Worm (Caenorhabditis elegans): ENCODE results near the gene rsd-2.
"Not testable (repeated sequence)": the region's sequence is repeated elsewhere in the genome, so short reads cannot be mapped to it uniquely, and the experiment has no call there.

Gene rsd-2

DNA sequence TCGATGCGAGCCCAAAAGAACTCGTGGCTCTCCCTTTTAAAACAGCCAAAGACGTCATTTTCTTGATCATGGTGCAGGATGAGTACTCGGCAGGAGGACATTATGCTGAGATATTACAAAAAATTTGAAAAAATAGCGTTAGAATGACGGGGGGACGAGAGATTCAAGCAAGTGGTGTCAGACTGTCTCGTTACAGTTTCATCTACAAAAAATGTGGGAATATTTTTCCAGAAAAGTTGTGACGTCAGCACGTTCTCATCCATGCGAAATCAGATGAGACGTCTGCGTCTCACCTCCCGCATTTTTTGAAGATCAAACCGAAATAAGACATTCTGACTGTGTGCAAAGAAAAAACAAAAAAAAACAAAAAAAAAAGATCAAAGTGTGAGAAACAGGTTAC is at the start of gene rsd-2:
Gene rsd-2 (minus strand): TSS at position 101 of the 400 bp plus-strand sequence.
- no peak for TF ChIP-seq mdl-1 (tag; optimal IDR thresholded peaks at IDR 0.05)
- no peak for TF ChIP-seq efl-1 (optimal IDR thresholded peaks at IDR 0.05)
- peak in 1 of 2 experiments; percentile 66 for TF ChIP-seq efl-1 (GFP tag; optimal IDR thresholded peaks at IDR 0.05 in 1 of 2)

DNA sequence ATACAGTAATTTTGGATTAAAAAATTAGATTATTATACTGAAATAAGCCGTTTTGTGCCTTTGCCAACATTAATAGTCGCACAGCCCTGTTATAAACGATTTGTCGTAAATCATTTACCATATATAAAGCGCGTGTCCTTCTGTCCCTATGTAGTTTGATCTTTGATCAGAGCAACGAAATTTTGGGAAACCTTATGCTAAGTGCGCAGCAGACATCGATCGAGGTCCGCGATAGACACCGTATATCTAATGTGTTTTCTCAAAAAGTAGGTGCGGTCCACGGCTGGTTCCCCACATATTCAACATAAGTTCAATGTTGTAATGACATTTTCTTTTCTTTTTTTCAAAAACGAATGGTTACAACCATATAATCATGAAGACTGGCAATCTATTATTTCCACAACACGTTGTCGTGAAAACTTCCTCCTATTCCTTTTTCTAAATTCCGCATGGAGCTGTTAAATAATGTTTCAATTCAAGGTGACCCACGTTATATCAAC is 48.5 kb upstream of the rsd-2 start, which contains the start of gene sru-9:
Gene sru-9 (plus strand): TSS at position 450 of the 500 bp plus-strand sequence.
- not testable (repeated sequence) for TF ChIP-seq vab-15 (tag; optimal IDR thresholded peaks at IDR 0.05); aly-2 (tag; optimal IDR thresholded peaks at IDR 0.05); sup-37 (GFP tag; optimal IDR thresholded peaks at IDR 0.05)

DNA sequence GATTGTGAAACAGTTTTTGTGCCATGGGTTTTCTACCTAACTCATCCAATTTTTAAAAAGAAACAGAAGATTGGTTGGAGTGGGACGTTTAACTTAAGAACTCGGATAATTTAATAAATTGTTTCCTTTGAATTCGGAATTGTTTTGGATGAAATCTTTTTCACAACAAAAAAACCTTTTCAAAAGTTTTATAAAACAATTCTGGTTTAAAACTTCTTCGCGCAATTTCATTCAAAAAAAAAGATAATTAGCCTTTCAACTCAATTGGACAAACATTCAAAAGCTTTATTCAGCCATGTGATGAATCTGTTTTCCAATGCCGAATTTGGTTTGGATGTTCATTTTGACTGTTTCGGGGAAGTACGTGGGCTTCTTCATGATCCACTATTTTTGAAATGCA is 47.1 kb upstream of the rsd-2 start, which contains the start of gene Y45F10B.12:
Gene Y45F10B.12 (plus strand): TSS at position 301 of the 400 bp plus-strand sequence.
- TF ChIP-seq nhr-28 (tag; optimal IDR thresholded peaks at IDR 0.05): no peak
- no peak for TF ChIP-seq nhr-85 (tag)
- no peak for TF ChIP-seq dsc-1 (tag; optimal IDR thresholded peaks at IDR 0.05)
- no peak for TF ChIP-seq ces-1 (GFP tag; optimal IDR thresholded peaks at IDR 0.05)
- TF ChIP-seq isw-1 (GFP tag; IDR thresholded peaks at IDR 0.05): no peak
- TF ChIP-seq mep-1 (tag; optimal IDR thresholded peaks at IDR 0.05): no peak
- TF ChIP-seq ceh-88 (GFP tag; IDR thresholded peaks at IDR 0.05): no peak
- TF ChIP-seq vab-15 (tag; optimal IDR thresholded peaks at IDR 0.05): no peak
- no peak for TF ChIP-seq snpc-4 (tag; optimal IDR thresholded peaks at IDR 0.05)
- no peak for TF ChIP-seq alr-1 (tag; optimal IDR thresholded peaks at IDR 0.05; ENCODE audit: borderline replicate concordance)
- no peak for TF ChIP-seq F16B12.6 (tag; optimal IDR thresholded peaks at IDR 0.05)
- TF ChIP-seq tlp-1 (tag; optimal IDR thresholded peaks at IDR 0.05): no peak
- no peak for TF ChIP-seq mdl-1 (tag; optimal IDR thresholded peaks at IDR 0.05)
- TF ChIP-seq lin-15B (tag; optimal IDR thresholded peaks at IDR 0.05): no peak
- no peak for TF ChIP-seq fkh-10 (GFP tag; optimal IDR thresholded peaks at IDR 0.05)
- TF ChIP-seq Y116A8C.19 (tag; optimal IDR thresholded peaks at IDR 0.05; ENCODE audit: borderline replicate concordance): no peak
- no peak for TF ChIP-seq pqm-1 (tag; optimal IDR thresholded peaks at IDR 0.05)

DNA sequence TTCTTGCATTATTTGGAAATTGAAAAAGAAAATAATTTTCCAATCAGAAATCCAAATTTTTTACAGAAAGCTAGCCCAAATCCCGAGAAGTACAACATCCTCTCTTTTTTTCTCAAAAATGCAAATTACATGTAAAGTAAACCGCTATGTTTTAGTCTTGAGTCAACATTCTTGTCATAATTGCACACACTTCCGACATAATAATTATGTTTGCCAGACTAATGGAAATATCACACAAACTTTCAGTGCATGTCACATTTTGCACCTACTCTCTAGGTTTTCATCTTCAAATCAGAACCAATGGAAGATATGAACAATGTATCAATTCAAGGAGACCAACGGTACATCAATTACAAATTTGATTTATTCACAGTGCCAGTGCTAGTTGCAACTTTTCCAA is 44.6 kb upstream of the rsd-2 start, which contains the start of gene sru-11:
Gene sru-11 (plus strand): TSS at position 301 of the 400 bp plus-strand sequence.
- TF ChIP-seq unc-98 (GFP tag; IDR thresholded peaks at IDR 0.05) (no peak), C34B4.2 (tag; optimal IDR thresholded peaks at IDR 0.05) (no peak), egl-27 (tag; optimal IDR thresholded peaks at IDR 0.05) (no peak), unc-130 (tag; optimal IDR thresholded peaks at IDR 0.05) (no peak), aha-1 (tag; optimal IDR thresholded peaks at IDR 0.05) (no peak), lin-14 (GFP tag; optimal IDR thresholded peaks at IDR 0.05) (no peak), nhr-20 (tag; optimal IDR thresholded peaks at IDR 0.05) (no peak), nhr-85 (tag) (no peak), ceh-8 (GFP tag; optimal IDR thresholded peaks at IDR 0.05) (no peak), nhr-12 (tag; optimal IDR thresholded peaks at IDR 0.05) (no peak), hpl-2 (GFP tag; optimal IDR thresholded peaks at IDR 0.05) (no peak), swsn-7 (tag; optimal IDR thresholded peaks at IDR 0.05) (no peak), ets-5 (GFP tag; IDR thresholded peaks at IDR 0.05) (no peak), ceh-88 (GFP tag; IDR thresholded peaks at IDR 0.05) (no peak), vab-15 (tag; optimal IDR thresholded peaks at IDR 0.05) (no peak)

DNA sequence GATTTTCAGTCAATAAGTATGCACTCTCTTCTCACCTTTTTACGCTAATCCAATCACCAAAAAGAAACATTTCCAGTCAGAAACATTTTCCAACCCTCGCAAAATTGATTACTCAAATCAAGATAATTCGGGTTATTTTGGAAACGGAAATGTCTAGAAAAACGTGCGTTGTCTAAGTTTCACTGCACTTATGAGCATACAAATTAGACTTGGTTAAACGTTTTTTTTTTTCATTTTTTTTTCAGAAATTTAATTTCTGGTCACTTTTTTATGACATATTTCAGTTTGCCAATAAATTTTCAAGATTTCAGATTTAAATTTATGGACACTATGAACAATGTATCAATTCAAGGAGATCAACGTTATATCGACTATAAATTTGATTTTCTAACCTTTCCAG is 42.8 kb upstream of the rsd-2 start, which contains the start of gene sru-12:
Gene sru-12 (plus strand): TSS at position 301 of the 400 bp plus-strand sequence.
- TF ChIP-seq nhr-77 (tag; optimal IDR thresholded peaks at IDR 0.05): no peak
- TF ChIP-seq aha-1 (tag; optimal IDR thresholded peaks at IDR 0.05): no peak
- TF ChIP-seq snpc-4 (tag; optimal IDR thresholded peaks at IDR 0.05): no peak
- no peak for TF ChIP-seq nhr-84 (tag; optimal IDR thresholded peaks at IDR 0.05)
- no peak for TF ChIP-seq rnt-1 (tag; optimal IDR thresholded peaks at IDR 0.05)
- no peak for TF ChIP-seq sup-37 (GFP tag; optimal IDR thresholded peaks at IDR 0.05)
- no peak for TF ChIP-seq hlh-4 (tag; optimal IDR thresholded peaks at IDR 0.05)
- TF ChIP-seq aly-2 (tag; optimal IDR thresholded peaks at IDR 0.05): no peak
- no peak for TF ChIP-seq dpl-1 (GFP tag; optimal IDR thresholded peaks at IDR 0.05)
- no peak for TF ChIP-seq xbp-1 (tag; optimal IDR thresholded peaks at IDR 0.05)
- no peak for TF ChIP-seq nhr-76 (tag; optimal IDR thresholded peaks at IDR 0.05)
- no peak for TF ChIP-seq unc-62 (GFP tag; optimal IDR thresholded peaks at IDR 0.05)
- TF ChIP-seq Y116A8C.19 (tag; optimal IDR thresholded peaks at IDR 0.05; ENCODE audit: borderline replicate concordance): no peak
- TF ChIP-seq C04F5.9 (tag; optimal IDR thresholded peaks at IDR 0.05): no peak
- TF ChIP-seq fkh-10 (GFP tag; optimal IDR thresholded peaks at IDR 0.05): no peak
- no peak for TF ChIP-seq blmp-1 (tag; optimal IDR thresholded peaks at IDR 0.05)
